Worm (Caenorhabditis elegans) whole organism, L4 larva: ENCODE results near the gene Y55D5A.1.
"Not testable (repeated sequence)": the region's sequence is repeated elsewhere in the genome, so short reads cannot be mapped to it uniquely, and the experiment has no call there.

Experiments
- F26F4.8 ChIP-seq: fragments of 200-800 bp; sonication (Bioruptor generic); conservative IDR thresholded peaks from 2 replicates; pipeline ENCODE4 v1.3.6; 2022; ENCODE audit warnings: missing genetic modification characterization, missing compliant biosample characterization
- aha-1 ChIP-seq: fragments of 150-350 bp; peaks from one replicate; lab custom pipeline; 2014; ENCODE audit warnings: missing biosample characterization, missing genetic modification characterization
- ama-1 ChIP-seq: fragments of 150-350 bp; optimal IDR thresholded peaks from 2 replicates; lab custom pipeline; 2014; ENCODE audit warnings: inconsistent platforms, mixed read lengths
- ceh-82 ChIP-seq: sonication (generic microtip); optimal IDR thresholded peaks from 2 replicates; lab custom pipeline; 2017; ENCODE audit warnings: missing biosample characterization, missing genetic modification characterization
- dmd-8 ChIP-seq: fragments of 200-800 bp; sonication (Bioruptor generic); IDR thresholded peaks from 2 replicates; pipeline ENCODE4 v1.3.6; 2022; ENCODE audit warnings: missing genetic modification characterization, missing compliant biosample characterization
- lin-13 ChIP-seq: fragments of 150-350 bp; optimal IDR thresholded peaks from 2 replicates; lab custom pipeline; 2014; ENCODE audit warnings: missing biosample characterization, missing genetic modification reagents, missing genetic modification characterization
- lin-39 ChIP-seq: fragments of 150-350 bp; optimal IDR thresholded peaks from 2 replicates; lab custom pipeline; 2014; ENCODE audit warnings: missing biosample characterization, missing genetic modification reagents, missing genetic modification characterization
- zip-2 ChIP-seq: fragments of 150-350 bp; optimal IDR thresholded peaks from 2 replicates; lab custom pipeline; 2014; ENCODE audit warnings: missing biosample characterization, missing genetic modification characterization

DNA sequence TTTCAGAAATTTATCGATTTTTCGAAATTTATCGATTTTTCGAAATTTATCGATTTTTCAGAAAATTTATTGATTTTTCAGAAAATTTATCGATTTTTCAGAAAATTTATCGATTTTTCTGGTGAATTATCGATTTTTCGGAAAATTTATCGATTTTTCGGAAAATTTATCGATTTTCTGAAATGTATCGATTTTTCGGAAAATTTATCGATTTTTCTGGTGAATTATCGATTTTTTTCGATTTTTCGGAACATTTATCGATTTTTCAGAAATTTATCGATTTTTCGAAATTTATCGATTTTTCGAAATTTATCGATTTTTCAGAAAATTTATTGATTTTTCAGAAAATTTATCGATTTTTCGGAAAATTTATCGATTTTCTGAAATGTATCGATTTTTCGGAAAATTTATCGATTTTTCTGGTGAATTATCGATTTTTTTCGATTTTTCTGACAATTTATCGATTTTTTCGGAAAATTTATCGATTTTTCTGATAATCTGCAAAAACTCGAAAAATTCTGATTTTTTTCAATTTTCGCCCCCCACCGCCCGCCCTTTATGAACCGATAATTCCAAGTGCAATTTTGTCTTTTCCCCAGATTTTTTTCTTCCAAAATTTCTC is 21.4 kb upstream of the Y55D5A.1 start:
- TF ChIP-seq aha-1 (tag; lab: Kevin White, UChicago); ama-1; lin-39; zip-2 (tag; lab: Kevin White, UChicago); F26F4.8 (GFP tag; lab: Robert Waterston, UW); lin-13 (GFP tag; lab: Kevin White, UChicago); ceh-82 (tag; lab: Kevin White, UChicago); dmd-8 (GFP tag; lab: Robert Waterston, UW): not testable (repeated sequence)
